Worm (Caenorhabditis elegans): Measurements from ENCODE around the gene clec-185.

- TF ChIP-seq snpc-4 (tag; optimal IDR thresholded peaks at IDR 0.05) (no peak), sem-2 (GFP tag; optimal IDR thresholded peaks at IDR 0.05) (no peak), nhr-76 (tag; optimal IDR thresholded peaks at IDR 0.05) (no peak), mls-2 (tag; optimal IDR thresholded peaks at IDR 0.05) (no peak)
These were observed 35.0 kb upstream of the clec-185 start for ce11 chrIV:12403440-12403839.

Data from whole organism, mixed stage, embryonic.